Worm (Caenorhabditis elegans) whole organism, midembryonic: ENCODE measurements around the gene B0035.3.
A peak's percentile ranks its signal among the peaks of the same experiment; 100 is the strongest.
"Not testable (repeated sequence)": the region's sequence is repeated elsewhere in the genome, so short reads cannot be mapped to it uniquely, and the experiment has no call there.

ENCODE experiments used
- cog-1 ChIP-seq: sonication (generic microtip); optimal IDR thresholded peaks from 2 replicates; lab custom pipeline; 2016; ENCODE audit warnings: missing genetic modification characterization, missing compliant biosample characterization
- flt-1 ChIP-seq: fragments of 200-800 bp; sonication (Bioruptor generic); IDR thresholded peaks from 2 replicates; pipeline ENCODE4 v1.3.6; 2022; ENCODE audit warnings: missing genetic modification characterization, missing compliant biosample characterization
- klf-2 ChIP-seq: fragments of 200-800 bp; sonication (Bioruptor generic); conservative IDR thresholded peaks from 2 replicates; pipeline ENCODE4 v1.3.6; 2022; ENCODE audit warnings: missing genetic modification reagents, missing genetic modification characterization, missing compliant biosample characterization
- med-1 ChIP-seq: sonication (generic microtip); optimal IDR thresholded peaks from 2 replicates; lab custom pipeline; 2017; ENCODE audit warnings: missing genetic modification characterization, mild to moderate bottlenecking, missing compliant biosample characterization, antibody characterized with exemption, missing genetic modification reagents; ENCODE audit not compliant: insufficient read depth
- ztf-23 ChIP-seq: fragments of 200-800 bp; sonication (Bioruptor generic); IDR thresholded peaks from 2 replicates; pipeline ENCODE4 v1.3.6; 2022; ENCODE audit warnings: missing genetic modification reagents, missing genetic modification characterization, missing compliant biosample characterization
- ztf-29 ChIP-seq: fragments of 200-800 bp; sonication (Bioruptor generic); IDR thresholded peaks from 2 replicates; pipeline ENCODE4 v1.3.6; 2022; ENCODE audit warnings: missing genetic modification reagents, missing genetic modification characterization, missing compliant biosample characterization

- not testable (repeated sequence) for TF ChIP-seq cog-1 (tag; lab: Kevin White, UChicago); med-1 (GFP tag; lab: Kevin White, UChicago); ztf-23; ztf-29; klf-2 (GFP tag; lab: Robert Waterston, UW)
- peak; percentile 38; the same call in 1 of the 2 replicates for TF ChIP-seq flt-1 (GFP tag; lab: Robert Waterston, UW)
Observed at ce11 chrIV:11324741-11325140, 9.9 kb upstream of the B0035.3 start, which contains the start of gene his-48.
